Worm (Caenorhabditis elegans): ENCODE measurements around the gene maph-1.3.

ce11 chrIII:3867937-3868929, 23.5 kb downstream of the maph-1.3 start:
- TF ChIP-seq dao-5 (tag; optimal IDR thresholded peaks at IDR 0.05) = no peak
- TF ChIP-seq W03F9.2 (tag; optimal IDR thresholded peaks at IDR 0.05) = no peak
